Worm (Caenorhabditis elegans) whole organism, L4/young adult: Measurements from ENCODE around the gene pfd-4.

Experiments used
- W03F9.2 ChIP-seq: fragments of 150-350 bp; optimal IDR thresholded peaks from 2 replicates; lab custom pipeline; 2014; ENCODE audit warnings: missing biosample characterization, missing genetic modification characterization
- dao-5 ChIP-seq: sonication (generic microtip); optimal IDR thresholded peaks from 2 replicates; lab custom pipeline; 2016; ENCODE audit warnings: missing genotype, missing genetic modification characterization, moderate library complexity, missing compliant biosample characterization
- him-1 ChIP-seq: sonication (generic microtip); optimal IDR thresholded peaks from 2 replicates; lab custom pipeline; 2016; ENCODE audit warnings: missing genotype, missing genetic modification reagents, missing genetic modification characterization, missing compliant biosample characterization

- TF ChIP-seq him-1 (tag; lab: Kevin White, UChicago) (no peak), W03F9.2 (tag; lab: Kevin White, UChicago) (no peak), dao-5 (tag; lab: Kevin White, UChicago) (no peak)
Measured at ce11 chrIV:11344288-11344687, 29.3 kb downstream of the pfd-4 start.
